Fruit fly (Drosophila melanogaster): ENCODE data around the gene vilya.

vilya gene

DNA sequence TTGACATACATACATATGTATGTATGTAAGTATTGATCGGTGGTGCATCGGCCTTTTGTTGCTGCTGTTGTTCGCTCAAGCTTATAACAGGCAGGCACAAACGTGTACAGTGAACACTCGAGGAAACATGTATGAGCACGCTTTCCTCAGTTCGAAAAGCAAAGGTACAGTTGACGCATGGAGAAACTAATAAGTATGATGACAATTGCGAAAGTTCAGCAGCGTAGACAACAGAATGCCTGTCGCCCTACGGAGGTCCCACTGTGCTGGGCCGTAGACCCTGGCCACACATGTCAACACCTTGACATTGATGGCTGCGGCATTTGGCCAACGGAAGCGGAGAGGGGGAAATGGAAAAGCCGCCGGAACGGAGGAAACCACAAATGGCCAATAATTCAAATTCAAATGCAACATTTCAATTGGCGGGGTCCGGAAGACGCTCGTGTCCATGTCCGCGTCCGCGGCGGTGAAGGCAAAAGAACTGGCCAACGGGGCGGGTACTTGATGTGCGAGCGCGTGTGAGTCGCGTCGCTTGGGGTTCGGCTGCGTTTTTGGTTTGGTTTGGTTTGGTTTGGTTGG, 18.2 kb upstream of the vilya start, which contains the start of gene CG2681 (continued):
- TF ChIP-seq jigr1 (GFP tag; IDR thresholded peaks at IDR 0.05) = peak; percentile 42; the same call in 1 of the 3 replicates
- TF ChIP-seq CG17612 (GFP tag; IDR thresholded peaks at IDR 0.05) = peak; percentile 50
- TF ChIP-seq CG7839 (tag; optimal IDR thresholded peaks at IDR 0.05) = peak; percentile 57
- no peak for TF ChIP-seq CG11695 (GFP tag; IDR thresholded peaks at IDR 0.05)
- TF ChIP-seq CG4820 (GFP tag; optimal IDR thresholded peaks at IDR 0.05) = no peak
- peak; percentile 27; the same call in 1 of the 3 replicates for TF ChIP-seq CG14050 (GFP tag; IDR thresholded peaks at IDR 0.05)
- no peak for TF ChIP-seq Nf-YC (tag; optimal IDR thresholded peaks at IDR 0.05)
- TF ChIP-seq usp (GFP tag; optimal IDR thresholded peaks at IDR 0.05) = no peak
- TF ChIP-seq rib (GFP tag; IDR thresholded peaks at IDR 0.05) = 0 out of 2 replicates have a peak, but pooled peaks have one; percentile 25
- no peak for TF ChIP-seq B-H2 (GFP tag; optimal IDR thresholded peaks at IDR 0.05)
- peak; percentile 80 for TF ChIP-seq CG11456 (GFP tag; IDR thresholded peaks at IDR 0.05)
- TF ChIP-seq fd96Cb (tag; optimal IDR thresholded peaks at IDR 0.05) = peak; percentile 18
- no peak for TF ChIP-seq gcm (GFP tag; optimal IDR thresholded peaks at IDR 0.05)
- TF ChIP-seq CG12219 (GFP tag; optimal IDR thresholded peaks at IDR 0.05) = peak; percentile 9
- TF ChIP-seq CG16863 (GFP tag; optimal IDR thresholded peaks at IDR 0.05) = peak; percentile 17
- TF ChIP-seq CG34376 (GFP tag; optimal IDR thresholded peaks at IDR 0.05) = no peak
- 0 out of 3 replicates have a peak, but pooled peaks have one; percentile 37 for TF ChIP-seq CG3726 (GFP tag; IDR thresholded peaks at IDR 0.05)
- TF ChIP-seq pzg (GFP tag; optimal IDR thresholded peaks at IDR 0.05) = no peak
- 0 out of 3 replicates have a peak, but pooled peaks have one; percentile 28 for TF ChIP-seq CG17361 (GFP tag; IDR thresholded peaks at IDR 0.05)
- 0 out of 3 replicates have a peak, but pooled peaks have one; percentile 26 for TF ChIP-seq sr (GFP tag; IDR thresholded peaks at IDR 0.05)
- TF ChIP-seq CG2889 (GFP tag; IDR thresholded peaks at IDR 0.05) = 0 out of 3 replicates have a peak, but pooled peaks have one; percentile 48
- TF ChIP-seq slbo (GFP tag; IDR thresholded peaks at IDR 0.05) = peak; percentile 84
- no peak for TF ChIP-seq CG4328 (GFP tag; optimal IDR thresholded peaks at IDR 0.05)
- peak; percentile 23 for TF ChIP-seq zfh2 (GFP tag; optimal IDR thresholded peaks at IDR 0.05)
- no peak for TF ChIP-seq Hr78 (GFP tag; optimal IDR thresholded peaks at IDR 0.05)
- TF ChIP-seq prd (optimal IDR thresholded peaks at IDR 0.05) = no peak
- peak; percentile 73 for TF ChIP-seq prd (GFP tag; IDR thresholded peaks at IDR 0.05)
- 0 out of 2 replicates have a peak, but pooled peaks have one; percentile 7 for TF ChIP-seq CG3847 (GFP tag; IDR thresholded peaks at IDR 0.05)
- TF ChIP-seq CG11093 (GFP tag; IDR thresholded peaks at IDR 0.05) = peak; percentile 57; the same call in 1 of the 3 replicates
- no peak for TF ChIP-seq Gsc (GFP tag; IDR thresholded peaks at IDR 0.05)
- TF ChIP-seq NC2α (GFP tag; optimal IDR thresholded peaks at IDR 0.05) = no peak
- TF ChIP-seq lilli (GFP tag; optimal IDR thresholded peaks at IDR 0.05) = peak; percentile 43
- TF ChIP-seq her (GFP tag; optimal IDR thresholded peaks at IDR 0.05) = peak; percentile 15
- TF ChIP-seq row (GFP tag; IDR thresholded peaks at IDR 0.05) = peak; percentile 66
- TF ChIP-seq CG32532 (GFP tag; IDR thresholded peaks at IDR 0.05) = peak; percentile 62
- TF ChIP-seq Xrp1 (GFP tag; IDR thresholded peaks at IDR 0.05) = peak; percentile 43; the same call in 1 of the 2 replicates
- TF ChIP-seq grau (tag; optimal IDR thresholded peaks at IDR 0.05) = peak; percentile 71
- TF ChIP-seq C15 (GFP tag; IDR thresholded peaks at IDR 0.05) = no peak
- TF ChIP-seq CG17802 (tag; optimal IDR thresholded peaks at IDR 0.05) = no peak
- TF ChIP-seq CG9437 (GFP tag; optimal IDR thresholded peaks at IDR 0.05) = peak; percentile 28
- no peak for TF ChIP-seq CG1529 (GFP tag; optimal IDR thresholded peaks at IDR 0.05)
- no peak for TF ChIP-seq CG15601 (tag; optimal IDR thresholded peaks at IDR 0.05)
- TF ChIP-seq CG6689 (GFP tag; IDR thresholded peaks at IDR 0.05) = peak; percentile 56
- peak; percentile 25 for TF ChIP-seq nmo (GFP tag; optimal IDR thresholded peaks at IDR 0.05)
- no peak for TF ChIP-seq ERR (GFP tag; optimal IDR thresholded peaks at IDR 0.05)
- TF ChIP-seq CG4404 (GFP tag; IDR thresholded peaks at IDR 0.05) = 0 out of 2 replicates have a peak, but pooled peaks have one; percentile 28
- peak; percentile 53 for TF ChIP-seq Rx (GFP tag; IDR thresholded peaks at IDR 0.05)
- peak; percentile 2 for TF ChIP-seq unpg (GFP tag; optimal IDR thresholded peaks at IDR 0.05)
- peak in 1 of 2 experiments; percentile 21 for TF ChIP-seq chif (GFP tag; optimal IDR thresholded peaks at IDR 0.05)
- TF ChIP-seq CG12659 (GFP tag; optimal IDR thresholded peaks at IDR 0.05) = peak; percentile 29
